Worm (Caenorhabditis elegans) whole organism, early embryonic: ENCODE results near the gene clh-1.

Source experiments
- aly-1 ChIP-seq: sonication (generic microtip); optimal IDR thresholded peaks from 2 replicates; lab custom pipeline; 2016; ENCODE audit warnings: missing genetic modification characterization, missing compliant biosample characterization
- ceh-13 ChIP-seq: fragments of 200-800 bp; sonication (Bioruptor generic); optimal IDR thresholded peaks from 2 replicates; lab custom pipeline; 2018; ENCODE audit warnings: mild to moderate bottlenecking, missing genetic modification characterization, missing compliant biosample characterization
- ceh-36 ChIP-seq: sonication (generic microtip); optimal IDR thresholded peaks from 2 replicates; lab custom pipeline; 2016; ENCODE audit warnings: missing genetic modification characterization, inconsistent platforms, missing compliant biosample characterization
- tbx-11 ChIP-seq: fragments of 200-800 bp; sonication (Bioruptor generic); IDR thresholded peaks from 2 replicates; pipeline ENCODE4 v1.3.6; 2022; ENCODE audit warnings: missing genetic modification characterization, missing compliant biosample characterization

- TF ChIP-seq aly-1 (tag; lab: Kevin White, UChicago) (no peak), ceh-13 (GFP tag; lab: Kevin White, UChicago) (no peak), tbx-11 (no peak), ceh-36 (no peak)
Observed at ce11 chrII:11838353-11838752, 17.9 kb downstream of the clh-1 start.
